Fruit fly (Drosophila melanogaster) whole organism: ENCODE data around the gene CG8813.

Source experiments
- CG8478 ChIP-seq: fragments of >200 bp; optimal IDR thresholded peaks from 2 replicates; lab custom pipeline; 2018; ENCODE audit warnings: inconsistent platforms
- Dll ChIP-seq: fragments of >200 bp; optimal IDR thresholded peaks from 2 replicates; lab custom pipeline; 2017
- EcR ChIP-seq, 2 experiments: fragments of >200 bp; optimal IDR thresholded peaks; 2 replicates each; lab custom pipeline; 2017; ENCODE audit warnings: missing biosample characterization in 2 of 2, missing genetic modification characterization in 2 of 2, missing genetic modification reagents in 2 of 2
- pan ChIP-seq: fragments of >200 bp; optimal IDR thresholded peaks from 2 replicates; lab custom pipeline; 2017
- psq ChIP-seq: fragments of >200 bp; optimal IDR thresholded peaks from 2 replicates; lab custom pipeline; 2017
- usp ChIP-seq: fragments of >200 bp; optimal IDR thresholded peaks from 2 replicates; lab custom pipeline; 2017; ENCODE audit warnings: missing biosample characterization, missing genetic modification characterization, mixed read lengths

Gene CG8813

DNA sequence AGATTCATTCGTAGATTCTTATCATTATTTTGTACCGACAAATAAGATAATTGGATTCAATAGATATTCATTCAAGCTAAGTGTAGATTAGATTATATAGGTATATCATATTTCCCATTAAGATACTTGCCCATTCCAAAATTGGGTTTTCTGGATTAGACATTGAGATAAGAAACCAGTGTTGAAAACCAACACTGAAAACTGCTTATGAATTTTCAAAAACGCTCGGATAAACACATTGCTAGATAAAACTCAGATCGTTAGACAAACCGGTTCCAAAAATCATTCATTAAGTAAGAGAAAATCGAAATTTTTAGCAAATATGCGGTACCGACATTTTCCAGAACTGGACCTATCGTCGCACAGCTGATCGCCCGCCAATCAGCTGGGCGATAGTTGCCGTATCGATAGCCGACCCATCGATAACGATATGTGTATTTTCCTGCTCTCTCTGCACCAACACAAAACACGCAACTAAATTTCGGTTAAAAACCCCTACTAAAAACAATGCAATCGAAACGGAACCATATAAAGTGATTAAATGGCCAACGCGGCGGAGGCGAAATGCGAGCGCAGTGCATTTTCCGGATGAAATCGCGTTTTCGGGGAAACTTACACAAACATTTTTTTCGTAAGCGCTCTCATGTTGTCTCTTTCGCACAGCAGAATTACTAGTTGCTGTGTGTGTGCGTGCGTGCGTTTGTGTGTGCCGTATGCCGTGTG, 16.2 kb downstream of the CG8813 start, which contains the start of the genes NTPase and lilli:
NTPase (minus strand) TSS at position 348 of the 723 bp plus-strand sequence.
lilli (plus strand) TSS at position 427 of the 723 bp plus-strand sequence.
- TF ChIP-seq usp (GFP tag; lab: Kevin White, UChicago) (no peak), Dll (no peak), pan (lab: Kevin White, UChicago) (no peak), psq (lab: Kevin White, UChicago) (no peak), CG8478 (no peak), EcR (GFP tag; optimal IDR thresholded peaks at IDR 0.05; lab: Kevin White, UChicago) (no peak)

- no peak for TF ChIP-seq Dll
- TF ChIP-seq CG8478: peak; percentile 67
Observed at dm6 chr2L:2886226-2886569, 16.7 kb downstream of the CG8813 start.

dm6 chr2L:2886613-2887537, 17.4 kb downstream of the CG8813 start:
- TF ChIP-seq Dll (peak; percentile 80), pan (lab: Kevin White, UChicago) (no peak), EcR (GFP tag; optimal IDR thresholded peaks at IDR 0.05; lab: Kevin White, UChicago) (no peak)

dm6 chr2L:2887760-2888600, 18.5 kb downstream of the CG8813 start:
- TF ChIP-seq pan (lab: Kevin White, UChicago) (no peak), EcR (GFP tag; optimal IDR thresholded peaks at IDR 0.05; lab: Kevin White, UChicago) (no peak), Dll (no peak)

DNA sequence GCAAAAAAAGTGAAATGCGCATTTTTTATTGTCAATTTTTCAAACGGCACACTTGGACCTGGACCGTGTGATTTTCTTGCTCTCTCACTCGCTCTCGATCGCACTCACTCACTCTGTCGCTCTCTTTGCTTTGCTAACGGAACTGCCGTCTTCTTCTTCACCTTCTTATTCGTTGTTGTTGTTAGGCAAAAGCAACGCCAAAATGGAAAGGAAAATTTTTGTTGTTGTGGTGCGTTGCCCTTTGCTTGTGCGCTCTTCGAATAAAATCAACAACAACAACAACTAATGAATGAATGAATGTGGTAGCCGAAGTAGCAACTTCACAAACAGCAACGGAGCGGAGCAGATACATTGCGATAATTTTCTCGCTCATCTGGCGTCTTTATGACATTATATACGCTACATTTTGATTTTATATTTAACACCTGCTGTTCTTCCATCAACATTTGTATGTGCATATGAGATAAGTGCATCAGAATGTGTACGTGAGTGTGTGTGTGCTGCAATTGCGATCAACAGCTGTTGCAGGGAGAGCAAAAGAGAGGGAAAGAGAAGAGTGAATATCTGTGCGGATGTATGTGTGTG, 19.5 kb downstream of the CG8813 start:
- TF ChIP-seq EcR (GFP tag; optimal IDR thresholded peaks at IDR 0.05; lab: Kevin White, UChicago): peak in 1 of 2 experiments; percentile 78
- no peak for TF ChIP-seq CG8478

DNA sequence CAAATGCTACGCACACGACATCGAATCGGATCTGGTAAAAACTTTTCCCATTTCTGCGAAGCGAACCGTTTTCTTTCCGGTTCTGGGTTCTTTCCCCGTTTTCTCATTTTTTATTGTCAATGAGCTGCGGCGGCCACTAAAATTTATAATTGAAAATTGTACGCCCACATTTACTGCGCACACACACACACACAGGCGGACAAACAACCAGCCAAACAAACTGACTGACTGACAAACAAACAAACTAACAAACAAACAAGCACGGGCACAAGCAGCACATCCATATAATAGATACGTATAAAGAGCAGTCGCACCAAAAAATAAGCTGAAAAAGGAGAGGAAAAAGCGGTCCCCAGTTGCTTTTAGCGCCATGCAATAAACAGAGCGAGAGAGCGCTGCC, 21.7 kb downstream of the CG8813 start:
- TF ChIP-seq psq (lab: Kevin White, UChicago) (no peak), pan (lab: Kevin White, UChicago) (no peak), Dll (no peak), CG8478 (no peak), EcR (GFP tag; optimal IDR thresholded peaks at IDR 0.05; lab: Kevin White, UChicago) (no peak), usp (GFP tag; lab: Kevin White, UChicago) (no peak)

DNA sequence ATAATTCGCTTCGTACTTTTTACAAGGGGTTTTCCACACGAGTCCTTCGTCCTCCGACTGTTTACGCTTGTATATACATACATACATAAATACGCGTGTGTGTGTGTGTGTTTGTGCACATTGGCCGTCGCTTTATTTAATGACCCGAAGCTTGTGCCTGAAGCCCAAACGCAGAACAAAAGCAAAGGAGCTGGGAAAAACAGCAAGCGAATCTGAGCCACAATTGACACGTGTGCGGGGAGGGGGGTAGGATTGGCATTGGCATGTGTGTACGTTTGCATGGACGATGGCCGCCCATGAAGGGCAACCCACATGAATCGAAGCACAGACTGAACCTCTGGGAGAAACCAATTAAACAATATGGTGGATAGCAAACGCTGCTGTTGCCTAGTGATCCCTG, 24.9 kb downstream of the CG8813 start:
- TF ChIP-seq CG8478 (no peak), pan (lab: Kevin White, UChicago) (no peak), EcR (GFP tag; optimal IDR thresholded peaks at IDR 0.05; lab: Kevin White, UChicago) (no peak), usp (GFP tag; lab: Kevin White, UChicago) (no peak), psq (lab: Kevin White, UChicago) (no peak), Dll (no peak)

dm6 chr2L:2897024-2897549, 27.6 kb downstream of the CG8813 start:
- TF ChIP-seq pan (lab: Kevin White, UChicago) (no peak), Dll (no peak), CG8478 (no peak), psq (lab: Kevin White, UChicago) (no peak), EcR (GFP tag; optimal IDR thresholded peaks at IDR 0.05; lab: Kevin White, UChicago) (no peak), usp (GFP tag; lab: Kevin White, UChicago) (no peak)

DNA sequence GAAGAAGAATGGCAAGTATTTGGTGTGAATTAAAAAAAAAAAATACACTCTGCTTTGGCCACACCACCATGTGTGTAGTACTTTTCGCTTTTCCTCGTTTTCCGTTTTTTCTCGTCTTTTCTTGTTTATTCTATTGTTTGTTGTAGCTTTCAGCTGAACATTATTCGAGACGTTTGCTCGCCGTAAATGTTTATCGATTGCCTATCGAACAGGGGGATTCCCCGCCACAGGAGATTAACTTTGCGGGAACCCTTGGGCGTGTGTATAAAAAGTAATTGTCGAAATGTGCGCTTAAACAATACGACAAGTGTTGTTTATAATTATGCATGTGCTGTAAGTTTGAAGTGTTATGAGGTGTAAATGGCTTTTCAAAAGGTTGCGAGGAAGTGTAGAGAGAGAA, 28.3 kb downstream of the CG8813 start:
- TF ChIP-seq usp (GFP tag; lab: Kevin White, UChicago) (no peak), psq (lab: Kevin White, UChicago) (no peak), CG8478 (no peak), pan (lab: Kevin White, UChicago) (no peak), EcR (GFP tag; optimal IDR thresholded peaks at IDR 0.05; lab: Kevin White, UChicago) (no peak), Dll (no peak)

- TF ChIP-seq pan (lab: Kevin White, UChicago): no peak
- no peak for TF ChIP-seq Dll
- TF ChIP-seq CG8478: no peak
- no peak for TF ChIP-seq usp (GFP tag; lab: Kevin White, UChicago)
- no peak for TF ChIP-seq psq (lab: Kevin White, UChicago)
- no peak for TF ChIP-seq EcR (GFP tag; optimal IDR thresholded peaks at IDR 0.05; lab: Kevin White, UChicago)
Observed at dm6 chr2L:2898247-2898646, 28.8 kb downstream of the CG8813 start.

dm6 chr2L:2900392-2901028, 31.1 kb downstream of the CG8813 start:
- TF ChIP-seq Dll: no peak
- TF ChIP-seq EcR (GFP tag; optimal IDR thresholded peaks at IDR 0.05; lab: Kevin White, UChicago): peak in 1 of 2 experiments; percentile 29
